Worm (Caenorhabditis elegans) whole organism, midembryonic: ENCODE data around the gene pdtf-1.

Experiments used
- T22C8.4 ChIP-seq: fragments of 200-800 bp; sonication (Bioruptor generic); IDR thresholded peaks from 2 replicates; pipeline ENCODE4 v1.3.6; 2022; ENCODE audit warnings: missing genetic modification characterization, missing compliant biosample characterization
- cog-1 ChIP-seq: sonication (generic microtip); optimal IDR thresholded peaks from 2 replicates; lab custom pipeline; 2016; ENCODE audit warnings: missing genetic modification characterization, missing compliant biosample characterization
- flt-1 ChIP-seq: fragments of 200-800 bp; sonication (Bioruptor generic); IDR thresholded peaks from 2 replicates; pipeline ENCODE4 v1.3.6; 2022; ENCODE audit warnings: missing genetic modification characterization, missing compliant biosample characterization
- klf-2 ChIP-seq: fragments of 200-800 bp; sonication (Bioruptor generic); conservative IDR thresholded peaks from 2 replicates; pipeline ENCODE4 v1.3.6; 2022; ENCODE audit warnings: missing genetic modification reagents, missing genetic modification characterization, missing compliant biosample characterization
- med-1 ChIP-seq: sonication (generic microtip); optimal IDR thresholded peaks from 2 replicates; lab custom pipeline; 2017; ENCODE audit warnings: missing genetic modification characterization, mild to moderate bottlenecking, missing compliant biosample characterization, antibody characterized with exemption, missing genetic modification reagents; ENCODE audit not compliant: insufficient read depth
- ref-1 ChIP-seq: fragments of 200-800 bp; sonication (Bioruptor generic); conservative IDR thresholded peaks from 2 replicates; pipeline ENCODE4 v1.3.6; 2022; ENCODE audit warnings: missing genetic modification reagents, missing genetic modification characterization, missing compliant biosample characterization
- tab-1 ChIP-seq: fragments of 200-800 bp; sonication (Bioruptor generic); IDR thresholded peaks from 2 replicates; pipeline ENCODE4 v1.3.6; 2022; ENCODE audit warnings: missing genetic modification characterization, missing compliant biosample characterization
- ztf-23 ChIP-seq: fragments of 200-800 bp; sonication (Bioruptor generic); IDR thresholded peaks from 2 replicates; pipeline ENCODE4 v1.3.6; 2022; ENCODE audit warnings: missing genetic modification reagents, missing genetic modification characterization, missing compliant biosample characterization
- ztf-29 ChIP-seq: fragments of 200-800 bp; sonication (Bioruptor generic); IDR thresholded peaks from 2 replicates; pipeline ENCODE4 v1.3.6; 2022; ENCODE audit warnings: missing genetic modification reagents, missing genetic modification characterization, missing compliant biosample characterization

DNA sequence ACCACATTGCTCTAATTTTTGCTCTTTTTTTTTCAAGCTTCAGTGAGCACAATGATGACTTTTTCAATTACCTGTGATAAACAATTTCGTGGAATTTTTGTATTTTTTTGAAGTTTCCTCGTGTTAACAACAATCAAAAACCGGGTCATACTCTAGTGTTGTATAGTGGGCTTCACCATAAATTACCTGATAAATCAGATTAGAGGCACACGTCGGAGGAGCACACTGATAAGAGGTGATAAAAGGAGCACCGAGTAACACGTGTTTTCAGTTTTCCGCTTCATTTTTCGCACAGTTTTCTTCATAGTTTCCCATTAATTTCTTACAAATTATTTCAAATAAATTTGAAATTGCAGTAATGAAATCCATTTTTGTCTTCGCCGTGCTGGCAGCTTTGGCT lies 48.5 kb downstream of the pdtf-1 start, which contains the start of gene spp-8:
- TF ChIP-seq ztf-29 (no peak), tab-1 (no peak), ztf-23 (GFP tag; lab: Robert Waterston, UW) (no peak), flt-1 (no peak), ref-1 (GFP tag; lab: Robert Waterston, UW) (no peak), cog-1 (tag; lab: Kevin White, UChicago) (no peak), klf-2 (GFP tag; lab: Robert Waterston, UW) (no peak), med-1 (GFP tag; lab: Kevin White, UChicago) (no peak), T22C8.4 (GFP tag; lab: Robert Waterston, UW) (no peak)
